Fruit fly (Drosophila melanogaster): ENCODE data around the gene BBS5.

BBS5 gene

DNA sequence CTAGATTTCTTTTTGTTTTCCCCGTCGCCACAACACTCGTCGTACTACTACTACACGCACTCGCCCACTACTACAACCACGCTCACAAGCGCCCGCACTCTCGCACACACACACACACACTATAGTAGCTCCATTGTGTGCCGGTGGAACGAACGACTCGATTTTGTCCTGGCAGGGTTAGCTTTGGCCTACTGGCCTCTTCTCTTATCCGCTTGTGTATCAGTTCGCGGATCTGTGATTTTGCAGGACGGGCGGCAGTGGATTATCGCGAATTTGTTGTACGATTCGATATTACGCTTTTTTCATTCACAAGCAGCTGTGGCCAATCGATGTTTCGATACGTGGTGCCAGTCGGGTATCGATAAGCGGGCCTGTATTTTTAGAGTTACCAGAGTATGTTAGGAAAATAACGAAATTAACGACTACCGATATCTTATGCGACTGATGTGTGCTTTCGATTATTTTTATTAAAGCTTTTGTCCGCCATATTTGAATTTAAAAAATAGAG, 5.0 kb downstream of the BBS5 start, which contains the start of gene CG14657 (continued):
- TF ChIP-seq CG34224 (GFP tag; IDR thresholded peaks at IDR 0.05; ENCODE audit: partially characterized antibody), result peak; percentile 94
- TF ChIP-seq Nf-YC (tag; optimal IDR thresholded peaks at IDR 0.05), result peak; percentile 47
- no peak for TF ChIP-seq zfh2 (GFP tag; optimal IDR thresholded peaks at IDR 0.05)
- TF ChIP-seq lbe (GFP tag; optimal IDR thresholded peaks at IDR 0.05), result peak; percentile 58
- TF ChIP-seq Usf (GFP tag; optimal IDR thresholded peaks at IDR 0.05), result no peak
- peak; percentile 62 for TF ChIP-seq Myb (GFP tag; optimal IDR thresholded peaks at IDR 0.05)
- TF ChIP-seq Vsx1 (GFP tag; optimal IDR thresholded peaks at IDR 0.05), result no peak
- no peak for TF ChIP-seq br (optimal IDR thresholded peaks at IDR 0.05)
- peak; percentile 76 for TF ChIP-seq CG12659 (GFP tag; optimal IDR thresholded peaks at IDR 0.05)
- peak; percentile 98 for TF ChIP-seq sna (GFP tag; IDR thresholded peaks at IDR 0.05; ENCODE audit: partially characterized antibody)
- TF ChIP-seq CG2875 (GFP tag; optimal IDR thresholded peaks at IDR 0.05), result no peak
- TF ChIP-seq sd (tag; optimal IDR thresholded peaks at IDR 0.05), result no peak
- no peak for TF ChIP-seq ERR (GFP tag; optimal IDR thresholded peaks at IDR 0.05)
- TF ChIP-seq Optix (GFP tag; IDR thresholded peaks at IDR 0.05), result no peak
- no peak for TF ChIP-seq CG32772 (GFP tag; IDR thresholded peaks at IDR 0.05)
- TF ChIP-seq CG10959 (GFP tag; IDR thresholded peaks at IDR 0.05), result no peak
- no peak for TF ChIP-seq CG10462 (GFP tag; optimal IDR thresholded peaks at IDR 0.05)
- TF ChIP-seq Dfd (GFP tag; optimal IDR thresholded peaks at IDR 0.05), result no peak
- peak; percentile 10 for TF ChIP-seq tx (GFP tag; optimal IDR thresholded peaks at IDR 0.05)
- no peak for TF ChIP-seq CTCF (GFP tag; optimal IDR thresholded peaks at IDR 0.05)
- TF ChIP-seq GATAe (GFP tag; conservative IDR thresholded peaks at IDR 0.05), result no peak
- TF ChIP-seq bigmax (GFP tag; optimal IDR thresholded peaks at IDR 0.05), result peak; percentile 23
- TF ChIP-seq CG13624 (GFP tag; optimal IDR thresholded peaks at IDR 0.05), result peak; percentile 14
- TF ChIP-seq row (GFP tag; IDR thresholded peaks at IDR 0.05), result peak; percentile 21; the same call in 1 of the 3 replicates
- TF ChIP-seq bsh (GFP tag; optimal IDR thresholded peaks at IDR 0.05), result peak in 1 of 2 experiments; percentile 7
- TF ChIP-seq gfzf (GFP tag; optimal IDR thresholded peaks at IDR 0.05), result peak; percentile 88
- TF ChIP-seq Ets65A (GFP tag), result no peak
- TF ChIP-seq ara (GFP tag; IDR thresholded peaks at IDR 0.05), result 0 out of 2 replicates have a peak, but pooled peaks have one; percentile 29
- TF ChIP-seq CG42726 (GFP tag; IDR thresholded peaks at IDR 0.05; ENCODE audit: partially characterized antibody), result peak; percentile 56
- no peak for TF ChIP-seq CG4360 (GFP tag; IDR thresholded peaks at IDR 0.05)
- peak; percentile 29 for TF ChIP-seq CG7987 (GFP tag; optimal IDR thresholded peaks at IDR 0.05)
- peak; percentile 87 for TF ChIP-seq CG9797 (GFP tag; optimal IDR thresholded peaks at IDR 0.05)
- TF ChIP-seq hth (optimal IDR thresholded peaks at IDR 0.05), result no peak
- peak; percentile 8 for TF ChIP-seq CG6854 (GFP tag; optimal IDR thresholded peaks at IDR 0.05)
- TF ChIP-seq HLH54F (GFP tag; optimal IDR thresholded peaks at IDR 0.05), result peak; percentile 9
- TF ChIP-seq CG7963 (GFP tag; IDR thresholded peaks at IDR 0.05; ENCODE audit: partially characterized antibody), result peak; percentile 80
- peak; percentile 79 for TF ChIP-seq HmgZ (tag; optimal IDR thresholded peaks at IDR 0.05)
- TF ChIP-seq Ssrp (tag; optimal IDR thresholded peaks at IDR 0.05), result no peak
- TF ChIP-seq Trl (optimal IDR thresholded peaks at IDR 0.05), result peak in 1 of 2 experiments; percentile 29
- no peak for TF ChIP-seq Trl (GFP tag; optimal IDR thresholded peaks at IDR 0.05)
- no peak for TF ChIP-seq oc (tag; optimal IDR thresholded peaks at IDR 0.05)
- no peak for TF ChIP-seq Rx (GFP tag; IDR thresholded peaks at IDR 0.05)
- peak; percentile 89 for TF ChIP-seq CG14860 (GFP tag; IDR thresholded peaks at IDR 0.05; ENCODE audit: partially characterized antibody)
- TF ChIP-seq MESR4 (GFP tag; optimal IDR thresholded peaks at IDR 0.05), result peak; percentile 98
- TF ChIP-seq Pdp1 (GFP tag; optimal IDR thresholded peaks at IDR 0.05), result peak in 1 of 2 experiments; percentile 50
- TF ChIP-seq nerfin-1 (tag; optimal IDR thresholded peaks at IDR 0.05), result peak; percentile 15
- TF ChIP-seq cg (GFP tag; optimal IDR thresholded peaks at IDR 0.05), result peak; percentile 100
- TF ChIP-seq chinmo (GFP tag; IDR thresholded peaks at IDR 0.05; ENCODE audit: partially characterized antibody), result peak; percentile 90; the same call in 2 of the 4 replicates
- TF ChIP-seq CG10321 (GFP tag; IDR thresholded peaks at IDR 0.05), result no peak
- TF ChIP-seq Lhr (GFP tag; optimal IDR thresholded peaks at IDR 0.05), result peak; percentile 96
- peak; percentile 60 for TF ChIP-seq CG12299 (tag; optimal IDR thresholded peaks at IDR 0.05)
